Fruit fly (Drosophila melanogaster) whole organism, wandering third instar larva: ENCODE results near the gene Irp-1B.

Experiments used
- CG32264 ChIP-seq: fragments of 200-800 bp; sonication (Bioruptor generic); optimal IDR thresholded peaks from 2 replicates; lab custom pipeline; 2016; ENCODE audit warnings: missing biosample characterization, missing genetic modification characterization
- CG9705 ChIP-seq: fragments of 200-800 bp; sonication (Bioruptor generic); optimal IDR thresholded peaks from 2 replicates; lab custom pipeline; 2018; ENCODE audit warnings: missing biosample characterization, mild to moderate bottlenecking, missing genetic modification characterization
- CrebA ChIP-seq: fragments of 200-800 bp; sonication (Bioruptor generic); optimal IDR thresholded peaks from 2 replicates; lab custom pipeline; 2016; ENCODE audit warnings: missing biosample characterization, mild to moderate bottlenecking, missing genetic modification characterization, borderline replicate concordance
- Dfd ChIP-seq: fragments of >200 bp; optimal IDR thresholded peaks from 2 replicates; lab custom pipeline; 2017; ENCODE audit warnings: missing biosample characterization, missing genetic modification characterization
- Dif ChIP-seq: fragments of 200-275, 200-300 bp; sonication (Bioruptor generic); optimal IDR thresholded peaks from 2 replicates; lab custom pipeline; 2018; ENCODE audit warnings: missing biosample characterization, missing genetic modification characterization; ENCODE audit not compliant: partially characterized antibody
- GATAd ChIP-seq: sonication (Bioruptor generic); optimal IDR thresholded peaks from 2 replicates; lab custom pipeline; 2016; ENCODE audit warnings: missing biosample characterization, missing genetic modification characterization
- HLH106 ChIP-seq: fragments of 200-800 bp; optimal IDR thresholded peaks from 3 replicates; lab custom pipeline; 2019; ENCODE audit warnings: missing biosample characterization, mild to moderate bottlenecking, missing genetic modification characterization, moderate library complexity
- Hnf4 ChIP-seq: fragments of 200-800 bp; sonication (Bioruptor generic); optimal IDR thresholded peaks from 2 replicates; lab custom pipeline; 2016; ENCODE audit warnings: missing biosample characterization, mild to moderate bottlenecking, missing genetic modification characterization
- Hr78 ChIP-seq: fragments of >200 bp; optimal IDR thresholded peaks from 2 replicates; lab custom pipeline; 2017; ENCODE audit warnings: missing biosample characterization, missing genetic modification characterization
- Hr83 ChIP-seq: fragments of 200-300 bp; sonication (Bioruptor generic); optimal IDR thresholded peaks from 2 replicates; lab custom pipeline; 2016; ENCODE audit warnings: missing biosample characterization, mild to moderate bottlenecking, missing genetic modification characterization, moderate library complexity; ENCODE audit not compliant: poor library complexity, severe bottlenecking
- Jra ChIP-seq: sonication (Bioruptor generic); optimal IDR thresholded peaks from 2 replicates; lab custom pipeline; 2016; ENCODE audit warnings: missing biosample characterization, missing genetic modification characterization
- Mio ChIP-seq: sonication (Bioruptor generic); optimal IDR thresholded peaks from 2 replicates; lab custom pipeline; 2016; ENCODE audit warnings: missing biosample characterization, missing genetic modification characterization
- N ChIP-seq: fragments of >200 bp; optimal IDR thresholded peaks from 2 replicates; lab custom pipeline; 2018; ENCODE audit warnings: missing biosample characterization, missing external identifiers, missing genetic modification characterization
- OdsH ChIP-seq: fragments of 200-800 bp; sonication (Bioruptor generic); optimal IDR thresholded peaks from 2 replicates; lab custom pipeline; 2016; ENCODE audit warnings: missing biosample characterization, mild to moderate bottlenecking, missing genetic modification characterization
- Sp1 ChIP-seq: fragments of 200-800 bp; sonication (Bioruptor generic); optimal IDR thresholded peaks from 3 replicates; lab custom pipeline; 2019; ENCODE audit warnings: missing biosample characterization, mild to moderate bottlenecking, missing genetic modification characterization, moderate library complexity
- Vsx2 ChIP-seq: fragments of 200-300, 225-300 bp; sonication (Bioruptor generic); optimal IDR thresholded peaks from 2 replicates; lab custom pipeline; 2018; ENCODE audit warnings: missing biosample characterization, missing genetic modification characterization; ENCODE audit not compliant: partially characterized antibody
- br ChIP-seq: fragments of 200-800 bp; sonication (Bioruptor generic); optimal IDR thresholded peaks from 2 replicates; lab custom pipeline; 2016; ENCODE audit warnings: missing biosample characterization, missing genetic modification characterization
- brk ChIP-seq: fragments of 200-800 bp; sonication (Bioruptor generic); optimal IDR thresholded peaks from 2 replicates; lab custom pipeline; 2016; ENCODE audit warnings: missing biosample characterization, mild to moderate bottlenecking, missing genetic modification characterization
- dl ChIP-seq, 2 experiments: fragments of 175-275, 200-275 bp in 1 of 2; fragments of 200-275 bp in 1 of 2; sonication (Bioruptor generic); optimal IDR thresholded peaks; lab custom pipeline; 2018; ENCODE audit warnings: mild to moderate bottlenecking in 2 of 2, missing biosample characterization in 2 of 2, missing genetic modification characterization in 2 of 2, moderate library complexity in 2 of 2; ENCODE audit not compliant: partially characterized antibody in 2 of 2, insufficient read depth in 1 of 2
- dmrt93B ChIP-seq: fragments of 200-800 bp; sonication (Bioruptor generic); optimal IDR thresholded peaks from 2 replicates; lab custom pipeline; 2018; ENCODE audit warnings: missing biosample characterization, mild to moderate bottlenecking, missing genetic modification characterization
- dsf ChIP-seq: sonication (Bioruptor generic); optimal IDR thresholded peaks from 2 replicates; lab custom pipeline; 2016; ENCODE audit warnings: missing biosample characterization, missing genetic modification characterization, borderline replicate concordance
- foxo ChIP-seq, 2 experiments: fragments of 200-800 bp; sonication (Bioruptor generic); optimal IDR thresholded peaks; 2 replicates in 1 of 2; 3 replicates in 1 of 2; lab custom pipeline; 2016 to 2017; ENCODE audit warnings: missing biosample characterization in 2 of 2, missing genetic modification characterization in 2 of 2
- jim ChIP-seq: fragments of 175-275, 200-325 bp; sonication (Bioruptor generic); optimal IDR thresholded peaks from 2 replicates; lab custom pipeline; 2016; ENCODE audit warnings: missing biosample characterization, mild to moderate bottlenecking, missing genetic modification characterization
- lola ChIP-seq: fragments of >200 bp; optimal IDR thresholded peaks from 2 replicates; lab custom pipeline; 2017; ENCODE audit warnings: missing biosample characterization, missing genetic modification characterization
- pan ChIP-seq: fragments of >200 bp; optimal IDR thresholded peaks from 2 replicates; lab custom pipeline; 2017
- psq ChIP-seq: fragments of 200-800 bp; sonication (Bioruptor generic); optimal IDR thresholded peaks from 3 replicates; lab custom pipeline; 2017; ENCODE audit warnings: missing biosample characterization, mild to moderate bottlenecking, missing genetic modification characterization, moderate library complexity
- rgr ChIP-seq: fragments of 200-800 bp; sonication (Bioruptor generic); optimal IDR thresholded peaks from 3 replicates; lab custom pipeline; 2016; ENCODE audit warnings: missing biosample characterization, mild to moderate bottlenecking, missing genetic modification characterization
- sage ChIP-seq: fragments of 200-800 bp; sonication (Bioruptor generic); optimal IDR thresholded peaks from 2 replicates; lab custom pipeline; 2016; ENCODE audit warnings: missing biosample characterization, mild to moderate bottlenecking, missing genetic modification characterization
- sv ChIP-seq: fragments of 200-800 bp; sonication (Bioruptor generic); optimal IDR thresholded peaks from 3 replicates; lab custom pipeline; 2016; ENCODE audit warnings: missing biosample characterization, missing genetic modification characterization
- tai ChIP-seq: sonication (Bioruptor generic); optimal IDR thresholded peaks from 2 replicates; lab custom pipeline; 2016; ENCODE audit warnings: missing biosample characterization, missing genetic modification characterization
- woc ChIP-seq: sonication (Bioruptor generic); optimal IDR thresholded peaks from 2 replicates; lab custom pipeline; 2016; ENCODE audit warnings: missing biosample characterization, mild to moderate bottlenecking, missing genetic modification characterization

The Irp-1B gene

dm6 chr3R:10370495-10370894 is 42.2 kb downstream of the Irp-1B start:
- TF ChIP-seq foxo (GFP tag; optimal IDR thresholded peaks at IDR 0.05; lab: Kevin White, UChicago) (no peak), Hnf4 (GFP tag; lab: Kevin White, UChicago) (no peak), Jra (GFP tag; lab: Kevin White, UChicago) (no peak), sage (GFP tag; lab: Kevin White, UChicago) (no peak), Vsx2 (GFP tag; lab: Kevin White, UChicago) (no peak), CG9705 (GFP tag; lab: Kevin White, UChicago) (no peak), rgr (GFP tag; lab: Kevin White, UChicago) (no peak), lola (GFP tag; lab: Kevin White, UChicago) (no peak), woc (no peak), GATAd (GFP tag; lab: Kevin White, UChicago) (no peak), CG32264 (GFP tag; lab: Kevin White, UChicago) (no peak), tai (GFP tag; lab: Kevin White, UChicago) (no peak), jim (GFP tag; lab: Kevin White, UChicago) (no peak), Dfd (GFP tag; lab: Kevin White, UChicago) (no peak), Mio (GFP tag; lab: Kevin White, UChicago) (no peak), Hr83 (no peak)

DNA sequence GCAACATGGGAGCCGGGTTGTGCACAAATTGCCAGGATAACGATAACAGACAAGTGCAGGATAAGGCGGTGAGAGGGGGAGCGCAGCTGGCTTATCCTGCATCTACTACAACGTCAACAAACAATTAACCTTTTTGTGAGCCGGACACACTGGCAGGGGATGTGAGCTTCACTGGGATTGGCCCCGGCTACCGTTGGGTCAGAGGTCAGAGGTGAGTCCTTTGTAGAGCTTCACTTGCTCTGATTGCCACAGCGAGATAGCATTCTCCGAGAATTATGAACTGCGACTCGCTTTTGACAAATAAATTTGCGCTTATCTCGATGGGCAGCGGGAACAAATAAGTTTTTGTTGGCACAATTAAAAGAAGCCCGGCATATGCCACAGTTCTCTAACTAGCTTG is 42.9 kb downstream of the Irp-1B start:
- TF ChIP-seq CrebA (GFP tag; lab: Kevin White, UChicago) = no peak
- no peak for TF ChIP-seq CG9705 (GFP tag; lab: Kevin White, UChicago)
- no peak for TF ChIP-seq Mio (GFP tag; lab: Kevin White, UChicago)
- no peak for TF ChIP-seq sv (GFP tag; lab: Kevin White, UChicago)
- no peak for TF ChIP-seq psq
- no peak for TF ChIP-seq dl (GFP tag; optimal IDR thresholded peaks at IDR 0.05; lab: Kevin White, UChicago; ENCODE audit: insufficient read depth in 1 of 2, partially characterized antibody in 2 of 2)
- TF ChIP-seq br = no peak
- no peak for TF ChIP-seq sage (GFP tag; lab: Kevin White, UChicago)
- TF ChIP-seq brk (GFP tag; lab: Kevin White, UChicago) = no peak
- TF ChIP-seq GATAd (GFP tag; lab: Kevin White, UChicago) = no peak
- no peak for TF ChIP-seq Dif (GFP tag; lab: Kevin White, UChicago)
- TF ChIP-seq Jra (GFP tag; lab: Kevin White, UChicago) = no peak
- TF ChIP-seq N (GFP tag; lab: Kevin White, UChicago) = no peak
- TF ChIP-seq dsf (GFP tag; lab: Kevin White, UChicago) = no peak
- no peak for TF ChIP-seq Sp1 (GFP tag; lab: Kevin White, UChicago)
- no peak for TF ChIP-seq HLH106 (tag; lab: Kevin White, UChicago)
- no peak for TF ChIP-seq dmrt93B (GFP tag; lab: Kevin White, UChicago)
- TF ChIP-seq Hr78 (GFP tag; lab: Kevin White, UChicago) = no peak
- no peak for TF ChIP-seq lola (GFP tag; lab: Kevin White, UChicago)
- TF ChIP-seq pan (lab: Kevin White, UChicago) = no peak

DNA sequence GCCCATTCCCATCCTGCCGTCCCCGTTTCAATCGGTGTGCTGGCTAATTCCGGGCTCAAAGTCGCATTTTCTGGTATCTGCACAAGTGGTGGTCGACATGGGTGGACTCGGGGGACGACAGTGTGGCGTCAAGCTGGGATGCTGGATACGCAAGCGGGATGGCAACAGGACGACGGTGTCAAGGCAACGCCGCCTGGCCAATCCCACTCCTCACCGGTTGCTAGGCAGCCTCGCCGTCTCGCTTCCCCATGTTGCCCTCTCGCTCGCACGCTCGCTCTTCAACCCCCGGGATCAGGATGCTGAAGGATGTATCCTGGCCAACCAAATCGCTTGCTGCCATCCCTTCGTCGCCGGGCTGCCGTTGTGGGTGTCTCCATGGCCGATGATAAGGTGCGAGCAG is 44.4 kb downstream of the Irp-1B start:
- no peak for TF ChIP-seq OdsH (GFP tag; lab: Kevin White, UChicago)
- no peak for TF ChIP-seq HLH106 (tag; lab: Kevin White, UChicago)
- TF ChIP-seq Dfd (GFP tag; lab: Kevin White, UChicago) = no peak
- no peak for TF ChIP-seq Hr78 (GFP tag; lab: Kevin White, UChicago)
- no peak for TF ChIP-seq woc
- no peak for TF ChIP-seq Vsx2 (GFP tag; lab: Kevin White, UChicago)
- TF ChIP-seq N (GFP tag; lab: Kevin White, UChicago) = no peak

DNA sequence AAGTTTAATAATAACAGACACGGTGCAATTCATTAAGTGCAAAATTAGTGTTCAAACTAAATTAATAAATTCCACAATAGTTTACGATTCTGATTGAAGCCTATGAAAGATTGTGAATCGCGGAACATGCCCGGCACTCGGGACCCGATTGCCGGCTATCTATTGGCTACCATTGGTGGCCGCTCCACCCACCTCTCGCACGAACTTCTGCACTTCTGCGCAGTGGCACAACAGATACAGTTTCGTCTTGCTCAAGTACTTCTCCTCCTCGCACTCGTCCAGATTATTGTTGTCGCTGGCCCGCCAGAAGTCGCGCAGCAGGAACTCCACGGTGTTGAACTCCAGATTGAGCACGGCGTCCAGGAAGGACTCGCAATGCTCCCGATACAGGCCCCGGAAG is 48.4 kb downstream of the Irp-1B start:
- TF ChIP-seq Vsx2 (GFP tag; lab: Kevin White, UChicago) (no peak), CG32264 (GFP tag; lab: Kevin White, UChicago) (no peak)
- TF ChIP-seq, all 38 proteins: peak for 0
